Worm (Caenorhabditis elegans) whole organism, midembryonic: ENCODE results near the gene flp-1.

Source experiments
- T22C8.4 ChIP-seq: fragments of 200-800 bp; sonication (Bioruptor generic); IDR thresholded peaks from 2 replicates; pipeline ENCODE4 v1.3.6; 2022; ENCODE audit warnings: missing genetic modification characterization, missing compliant biosample characterization
- cog-1 ChIP-seq: sonication (generic microtip); optimal IDR thresholded peaks from 2 replicates; lab custom pipeline; 2016; ENCODE audit warnings: missing genetic modification characterization, missing compliant biosample characterization
- flt-1 ChIP-seq: fragments of 200-800 bp; sonication (Bioruptor generic); IDR thresholded peaks from 2 replicates; pipeline ENCODE4 v1.3.6; 2022; ENCODE audit warnings: missing genetic modification characterization, missing compliant biosample characterization
- klf-2 ChIP-seq: fragments of 200-800 bp; sonication (Bioruptor generic); conservative IDR thresholded peaks from 2 replicates; pipeline ENCODE4 v1.3.6; 2022; ENCODE audit warnings: missing genetic modification reagents, missing genetic modification characterization, missing compliant biosample characterization
- ref-1 ChIP-seq: fragments of 200-800 bp; sonication (Bioruptor generic); conservative IDR thresholded peaks from 2 replicates; pipeline ENCODE4 v1.3.6; 2022; ENCODE audit warnings: missing genetic modification reagents, missing genetic modification characterization, missing compliant biosample characterization
- ztf-23 ChIP-seq: fragments of 200-800 bp; sonication (Bioruptor generic); IDR thresholded peaks from 2 replicates; pipeline ENCODE4 v1.3.6; 2022; ENCODE audit warnings: missing genetic modification reagents, missing genetic modification characterization, missing compliant biosample characterization
- ztf-29 ChIP-seq: fragments of 200-800 bp; sonication (Bioruptor generic); IDR thresholded peaks from 2 replicates; pipeline ENCODE4 v1.3.6; 2022; ENCODE audit warnings: missing genetic modification reagents, missing genetic modification characterization, missing compliant biosample characterization

- TF ChIP-seq flt-1: no peak
- no peak for TF ChIP-seq ref-1 (GFP tag; lab: Robert Waterston, UW)
- TF ChIP-seq klf-2: no peak
- TF ChIP-seq cog-1 (tag; lab: Kevin White, UChicago): no peak
- TF ChIP-seq ztf-29: no peak
- no peak for TF ChIP-seq ztf-23
- TF ChIP-seq T22C8.4 (GFP tag; lab: Robert Waterston, UW): no peak
Observed at ce11 chrIV:9135377-9135776, 9.1 kb upstream of the flp-1 start, which contains the start of gene delm-1.
